Worm (Caenorhabditis elegans): ENCODE data around the gene T14G8.3.

The T14G8.3 gene

ce11 chrX:12876795-12877530 is 15.9 kb downstream of the T14G8.3 start, which contains the start of gene bcat-1 (continued):
- no peak for TF ChIP-seq ZK185.1 (tag; optimal IDR thresholded peaks at IDR 0.05; ENCODE audit: poor library complexity, severe bottlenecking)
- TF ChIP-seq ztf-22 (GFP tag; optimal IDR thresholded peaks at IDR 0.05): no peak
- 0 out of 2 replicates have a peak, but pooled peaks have one; percentile 18 for TF ChIP-seq nfyb-1 (GFP tag; IDR thresholded peaks at IDR 0.05)
- no peak for TF ChIP-seq ceh-58 (GFP tag; IDR thresholded peaks at IDR 0.05)
- no peak for TF ChIP-seq aptf-3 (GFP tag; IDR thresholded peaks at IDR 0.05)
- no peak for TF ChIP-seq hmg-20 (GFP tag; IDR thresholded peaks at IDR 0.05)
- TF ChIP-seq attf-3 (GFP tag; conservative IDR thresholded peaks at IDR 0.05): no peak
- no peak for TF ChIP-seq C17E4.6 (GFP tag; IDR thresholded peaks at IDR 0.05)
- no peak for TF ChIP-seq F39B2.1 (GFP tag; IDR thresholded peaks at IDR 0.05)
- no peak for TF ChIP-seq Y56A3A.18 (GFP tag; IDR thresholded peaks at IDR 0.05)
- no peak for TF ChIP-seq ceh-91 (GFP tag; IDR thresholded peaks at IDR 0.05)
- TF ChIP-seq ztf-26 (tag; optimal IDR thresholded peaks at IDR 0.05): no peak
- no peak for TF ChIP-seq efl-1 (GFP tag; optimal IDR thresholded peaks at IDR 0.05)
- TF ChIP-seq F57C9.4 (tag; optimal IDR thresholded peaks at IDR 0.05): no peak
- TF ChIP-seq ceh-79 (tag; optimal IDR thresholded peaks at IDR 0.05): no peak
- TF ChIP-seq lin-35 (GFP tag; optimal IDR thresholded peaks at IDR 0.05): no peak
- TF ChIP-seq mcd-1 (GFP tag; IDR thresholded peaks at IDR 0.05): peak; percentile 43; the same call in 1 of the 2 replicates
- TF ChIP-seq madf-3 (GFP tag; IDR thresholded peaks at IDR 0.05): no peak
- TF ChIP-seq nhr-27 (tag; optimal IDR thresholded peaks at IDR 0.05): no peak
- TF ChIP-seq ccch-3 (GFP tag; optimal IDR thresholded peaks at IDR 0.05): no peak
- no peak for TF ChIP-seq snpc-1.3 (tag; optimal IDR thresholded peaks at IDR 0.05; ENCODE audit: insufficient read depth)
- TF ChIP-seq ceh-100 (GFP tag; IDR thresholded peaks at IDR 0.05): no peak
- no peak for TF ChIP-seq nhr-90 (tag; optimal IDR thresholded peaks at IDR 0.05)
- TF ChIP-seq ama-1 (optimal IDR thresholded peaks at IDR 0.05): no peak
- TF ChIP-seq ama-1 (GFP tag; optimal IDR thresholded peaks at IDR 0.05): no peak
- no peak for TF ChIP-seq let-526 (GFP tag; IDR thresholded peaks at IDR 0.05)
- no peak for TF ChIP-seq Y95B8A.8 (GFP tag; IDR thresholded peaks at IDR 0.05)
- TF ChIP-seq F23B12.7 (tag; optimal IDR thresholded peaks at IDR 0.05; ENCODE audit: insufficient read depth): no peak
- no peak for TF ChIP-seq die-1 (tag; optimal IDR thresholded peaks at IDR 0.05)
- TF ChIP-seq sdz-38 (tag; optimal IDR thresholded peaks at IDR 0.05): no peak
- TF ChIP-seq ztf-25 (GFP tag; IDR thresholded peaks at IDR 0.05): no peak
- TF ChIP-seq lir-1 (GFP tag; conservative IDR thresholded peaks at IDR 0.05): no peak
- TF ChIP-seq Y53F4B.3 (GFP tag; IDR thresholded peaks at IDR 0.05): no peak
- TF ChIP-seq K11D2.4 (GFP tag; IDR thresholded peaks at IDR 0.05): peak; percentile 47; the same call in 1 of the 2 replicates
- peak; percentile 17 for TF ChIP-seq lin-54 (GFP tag; optimal IDR thresholded peaks at IDR 0.05)
- TF ChIP-seq him-1 (tag; optimal IDR thresholded peaks at IDR 0.05): no peak
- TF ChIP-seq rcor-1 (GFP tag; IDR thresholded peaks at IDR 0.05): 0 out of 2 replicates have a peak, but pooled peaks have one; percentile 28
- no peak for TF ChIP-seq F57A8.1 (GFP tag; optimal IDR thresholded peaks at IDR 0.05)
- no peak for TF ChIP-seq pha-4 (tag; optimal IDR thresholded peaks at IDR 0.05)
- peak; percentile 2 for TF ChIP-seq atf-7 (tag; optimal IDR thresholded peaks at IDR 0.05)
- TF ChIP-seq lin-40 (tag; optimal IDR thresholded peaks at IDR 0.05): peak; percentile 30
- TF ChIP-seq hlh-12 (tag; optimal IDR thresholded peaks at IDR 0.05): no peak
- TF ChIP-seq C06A6.2 (GFP tag; conservative IDR thresholded peaks at IDR 0.05): no peak
- no peak for TF ChIP-seq F37B4.10 (GFP tag; IDR thresholded peaks at IDR 0.05)
